Worm (Caenorhabditis elegans): Measurements from ENCODE around the gene mrpl-44.

The mrpl-44 gene

ce11 chrIII:9077708-9078107 lies 11.5 kb downstream of the mrpl-44 start, which contains the start of gene F02A9.1:
F02A9.1 (minus strand) TSS chrIII:9077808.
- TF ChIP-seq somi-1 (GFP tag; optimal IDR thresholded peaks at IDR 0.05): no peak

ce11 chrIII:9075539-9075938 lies 13.6 kb downstream of the mrpl-44 start, which contains the start of gene F02A9.7:
F02A9.7 (minus strand) TSS chrIII:9075639.
- TF ChIP-seq B0336.3 (GFP tag; IDR thresholded peaks at IDR 0.05): no peak
- TF ChIP-seq sptf-2 (GFP tag; optimal IDR thresholded peaks at IDR 0.05): no peak
- no peak for TF ChIP-seq ama-1 (optimal IDR thresholded peaks at IDR 0.05)
- no peak for TF ChIP-seq ama-1 (GFP tag; optimal IDR thresholded peaks at IDR 0.05)
- no peak for TF ChIP-seq tbx-9 (tag; optimal IDR thresholded peaks at IDR 0.05; ENCODE audit: borderline replicate concordance)
- TF ChIP-seq B0019.2 (GFP tag; conservative IDR thresholded peaks at IDR 0.05): no peak
- TF ChIP-seq ztf-28 (GFP tag; IDR thresholded peaks at IDR 0.05): no peak
- no peak for TF ChIP-seq dox-1 (GFP tag; IDR thresholded peaks at IDR 0.05)
- no peak for TF ChIP-seq snpc-4 (GFP tag; optimal IDR thresholded peaks at IDR 0.05)
- TF ChIP-seq snpc-4 (tag; optimal IDR thresholded peaks at IDR 0.05): no peak
- TF ChIP-seq ceh-40 (GFP tag; IDR thresholded peaks at IDR 0.05): no peak
- TF ChIP-seq ceh-91 (GFP tag; IDR thresholded peaks at IDR 0.05): no peak
- no peak for TF ChIP-seq lag-1 (GFP tag; IDR thresholded peaks at IDR 0.05)
- no peak for TF ChIP-seq zfh-2 (GFP tag; conservative IDR thresholded peaks at IDR 0.05)

- no peak for TF ChIP-seq F49E8.2 (tag; optimal IDR thresholded peaks at IDR 0.05; ENCODE audit: insufficient read depth)
- no peak for TF ChIP-seq C06A6.2 (GFP tag; conservative IDR thresholded peaks at IDR 0.05)
- TF ChIP-seq nhr-179 (tag; optimal IDR thresholded peaks at IDR 0.05): no peak
- no peak for TF ChIP-seq nhr-27 (tag; optimal IDR thresholded peaks at IDR 0.05)
- no peak for TF ChIP-seq ztf-6 (GFP tag; IDR thresholded peaks at IDR 0.05)
- TF ChIP-seq nfyb-1 (GFP tag; IDR thresholded peaks at IDR 0.05): no peak
- TF ChIP-seq sdz-38 (tag; optimal IDR thresholded peaks at IDR 0.05): no peak
- TF ChIP-seq cebp-1 (GFP tag; IDR thresholded peaks at IDR 0.05): no peak
- no peak for TF ChIP-seq cebp-1 (tag; optimal IDR thresholded peaks at IDR 0.05)
- no peak for TF ChIP-seq B0019.2 (GFP tag; conservative IDR thresholded peaks at IDR 0.05)
- no peak for TF ChIP-seq madf-8 (GFP tag; conservative IDR thresholded peaks at IDR 0.05)
- TF ChIP-seq ZK185.1 (tag; optimal IDR thresholded peaks at IDR 0.05; ENCODE audit: poor library complexity, severe bottlenecking): no peak
- TF ChIP-seq xnd-1 (tag; optimal IDR thresholded peaks at IDR 0.05): no peak
- TF ChIP-seq egl-44 (GFP tag; IDR thresholded peaks at IDR 0.05): no peak
- TF ChIP-seq ztf-25 (GFP tag; IDR thresholded peaks at IDR 0.05): no peak
- no peak for TF ChIP-seq let-526 (GFP tag; IDR thresholded peaks at IDR 0.05)
- no peak for TF ChIP-seq ztf-26 (tag; optimal IDR thresholded peaks at IDR 0.05)
- TF ChIP-seq B0261.1 (tag; optimal IDR thresholded peaks at IDR 0.05): no peak
These were observed 16.5 kb downstream of the mrpl-44 start for ce11 chrIII:9072704-9073103.

ce11 chrIII:9071372-9071771 lies 17.8 kb downstream of the mrpl-44 start, which contains the start of gene lin-12:
lin-12 (minus strand) TSS chrIII:9071472.
- no peak for TF ChIP-seq attf-3 (GFP tag; conservative IDR thresholded peaks at IDR 0.05)

ce11 chrIII:9069712-9070111 lies 19.5 kb downstream of the mrpl-44 start:
- TF ChIP-seq madf-10 (tag; optimal IDR thresholded peaks at IDR 0.05) (no peak), ztf-3 (GFP tag; optimal IDR thresholded peaks at IDR 0.05) (no peak), lin-40 (tag; optimal IDR thresholded peaks at IDR 0.05) (no peak), akir-1 (GFP tag; optimal IDR thresholded peaks at IDR 0.05) (no peak), xnd-1 (tag; optimal IDR thresholded peaks at IDR 0.05) (no peak), nhr-120 (GFP tag; IDR thresholded peaks at IDR 0.05) (no peak), unc-130 (GFP tag; optimal IDR thresholded peaks at IDR 0.05) (no peak), sea-2 (GFP tag; IDR thresholded peaks at IDR 0.05) (no peak), sptf-2 (GFP tag; optimal IDR thresholded peaks at IDR 0.05) (no peak), F33H1.4 (GFP tag; IDR thresholded peaks at IDR 0.05) (no peak)

All from whole organism, young adult.